Worm (Caenorhabditis elegans) whole organism, L4 larva: Measurements from ENCODE around the gene R166.3.

Source experiments
- F10B5.3 ChIP-seq: sonication (generic microtip); optimal IDR thresholded peaks from 2 replicates; lab custom pipeline; 2016; ENCODE audit warnings: mild to moderate bottlenecking, missing genetic modification characterization, missing compliant biosample characterization
- F26F4.8 ChIP-seq: fragments of 200-800 bp; sonication (Bioruptor generic); conservative IDR thresholded peaks from 2 replicates; pipeline ENCODE4 v1.3.6; 2022; ENCODE audit warnings: missing genetic modification characterization, missing compliant biosample characterization
- F37D6.2 ChIP-seq: sonication (generic microtip); optimal IDR thresholded peaks from 2 replicates; lab custom pipeline; 2016; ENCODE audit warnings: mild to moderate bottlenecking, missing genetic modification characterization, missing compliant biosample characterization
- Y5F2A.4 ChIP-seq: fragments of 200-800 bp; sonication (Bioruptor generic); optimal IDR thresholded peaks from 2 replicates; lab custom pipeline; 2018; ENCODE audit warnings: mild to moderate bottlenecking, missing genetic modification characterization, missing compliant biosample characterization
- Y75B8A.6 ChIP-seq: fragments of 200-800 bp; sonication (Bioruptor generic); IDR thresholded peaks from 2 replicates; pipeline ENCODE4 v1.3.6; 2022; ENCODE audit warnings: missing genetic modification reagents, missing genetic modification characterization, missing compliant biosample characterization
- ZK546.5 ChIP-seq, 2 experiments: sonication (generic microtip); optimal IDR thresholded peaks; 2 replicates each; lab custom pipeline; 2017; ENCODE audit warnings: missing biosample characterization in 2 of 2, missing genetic modification characterization in 2 of 2
- aha-1 ChIP-seq: fragments of 150-350 bp; peaks from one replicate; lab custom pipeline; 2014; ENCODE audit warnings: missing biosample characterization, missing genetic modification characterization
- aly-2 ChIP-seq: sonication (generic microtip); optimal IDR thresholded peaks from 2 replicates; lab custom pipeline; 2018; ENCODE audit warnings: missing biosample characterization, missing genetic modification characterization
- attf-4 ChIP-seq: sonication (generic microtip); optimal IDR thresholded peaks from 3 replicates; lab custom pipeline; 2017; ENCODE audit warnings: missing biosample characterization, missing genetic modification characterization
- ceh-20 ChIP-seq: fragments of 200-800 bp; sonication (Bioruptor generic); IDR thresholded peaks from 2 replicates; pipeline ENCODE4 v1.3.6; 2022; ENCODE audit warnings: missing genetic modification reagents, missing genetic modification characterization, missing compliant biosample characterization
- ceh-32 ChIP-seq: sonication (generic microtip); optimal IDR thresholded peaks from 2 replicates; lab custom pipeline; 2016; ENCODE audit warnings: mild to moderate bottlenecking, missing genetic modification characterization, missing compliant biosample characterization; ENCODE audit not compliant: poor library complexity
- ceh-62 ChIP-seq: sonication (generic microtip); optimal IDR thresholded peaks from 2 replicates; lab custom pipeline; 2017; ENCODE audit warnings: missing biosample characterization, missing genetic modification characterization
- ceh-82 ChIP-seq: sonication (generic microtip); optimal IDR thresholded peaks from 2 replicates; lab custom pipeline; 2017; ENCODE audit warnings: missing biosample characterization, missing genetic modification characterization
- daf-12 ChIP-seq: fragments of 150-350 bp; optimal IDR thresholded peaks from 2 replicates; lab custom pipeline; 2014; ENCODE audit warnings: missing biosample characterization, missing genetic modification reagents, missing genetic modification characterization
- daf-16 ChIP-seq, 3 experiments: sonication (generic microtip); optimal IDR thresholded peaks; 2 replicates each; lab custom pipeline; 2016 to 2017; ENCODE audit warnings: missing genetic modification characterization in 3 of 3, missing genetic modification reagents in 3 of 3, mild to moderate bottlenecking in 2 of 3, missing compliant biosample characterization in 2 of 3, missing biosample characterization in 1 of 3, moderate library complexity in 1 of 3
- dmd-6 ChIP-seq: fragments of 200-800 bp; sonication (Bioruptor generic); IDR thresholded peaks from 2 replicates; pipeline ENCODE4 v1.3.6; 2022; ENCODE audit warnings: missing genetic modification reagents, missing genetic modification characterization, missing compliant biosample characterization
- dmd-8 ChIP-seq: fragments of 200-800 bp; sonication (Bioruptor generic); IDR thresholded peaks from 2 replicates; pipeline ENCODE4 v1.3.6; 2022; ENCODE audit warnings: missing genetic modification characterization, missing compliant biosample characterization
- egl-27 ChIP-seq: sonication (generic microtip); optimal IDR thresholded peaks from 3 replicates; lab custom pipeline; 2017; ENCODE audit warnings: missing biosample characterization, missing genetic modification reagents, missing genetic modification characterization
- egl-43 ChIP-seq: fragments of 200-800 bp; sonication (Bioruptor generic); IDR thresholded peaks from 2 replicates; pipeline ENCODE4 v1.3.6; 2022; ENCODE audit warnings: missing genetic modification reagents, missing genetic modification characterization, missing compliant biosample characterization
- fos-1 ChIP-seq: fragments of 150-350 bp; optimal IDR thresholded peaks from 2 replicates; lab custom pipeline; 2014; ENCODE audit warnings: missing biosample characterization, missing genetic modification characterization
- gei-8 ChIP-seq: fragments of 200-800 bp; sonication (Bioruptor generic); optimal IDR thresholded peaks from 2 replicates; lab custom pipeline; 2018; ENCODE audit warnings: mild to moderate bottlenecking, missing genetic modification characterization, missing compliant biosample characterization
- hif-1 ChIP-seq, 2 experiments: sonication (generic microtip); optimal IDR thresholded peaks; 2 replicates each; lab custom pipeline; 2016 to 2017; ENCODE audit warnings: missing compliant biosample characterization in 2 of 2, missing genetic modification characterization in 2 of 2, missing genetic modification reagents in 2 of 2, missing genotype in 2 of 2, mild to moderate bottlenecking in 1 of 2
- hlh-11 ChIP-seq: fragments of 200-800 bp; sonication (Bioruptor generic); optimal IDR thresholded peaks from 2 replicates; lab custom pipeline; 2018; ENCODE audit warnings: mild to moderate bottlenecking, missing genetic modification characterization, missing compliant biosample characterization
- hmg-1.1 ChIP-seq: fragments of 200-800 bp; sonication (Bioruptor generic); IDR thresholded peaks from 2 replicates; pipeline ENCODE4 v1.3.6; 2022; ENCODE audit warnings: missing genetic modification reagents, missing genetic modification characterization, missing compliant biosample characterization
- jun-1 ChIP-seq: fragments of 150-350 bp; optimal IDR thresholded peaks from 2 replicates; lab custom pipeline; 2014; ENCODE audit warnings: missing biosample characterization, missing genetic modification reagents, missing genetic modification characterization
- lin-1 ChIP-seq: fragments of 200-800 bp; sonication (Bioruptor generic); IDR thresholded peaks from 2 replicates; pipeline ENCODE4 v1.3.6; 2022; ENCODE audit warnings: missing genetic modification reagents, missing genetic modification characterization, missing compliant biosample characterization
- lin-15B ChIP-seq: fragments of 150-350 bp; sonication (generic microtip); optimal IDR thresholded peaks from 3 replicates; lab custom pipeline; 2014; ENCODE audit warnings: missing biosample characterization, missing genetic modification characterization
- lin-29 ChIP-seq: fragments of 200-800 bp; sonication (Bioruptor generic); IDR thresholded peaks from 2 replicates; pipeline ENCODE4 v1.3.6; 2022; ENCODE audit warnings: missing genetic modification reagents, missing genetic modification characterization, missing compliant biosample characterization
- lin-38 ChIP-seq: fragments of 200-800 bp; sonication (Bioruptor generic); IDR thresholded peaks from 2 replicates; pipeline ENCODE4 v1.3.6; 2022; ENCODE audit warnings: missing genetic modification reagents, missing genetic modification characterization, missing compliant biosample characterization
- madf-9 ChIP-seq: fragments of 200-800 bp; sonication (Bioruptor generic); conservative IDR thresholded peaks from 2 replicates; pipeline ENCODE4 v1.3.6; 2022; ENCODE audit warnings: missing genetic modification reagents, missing genetic modification characterization, missing compliant biosample characterization
- mxl-3 ChIP-seq: fragments of 200-800 bp; sonication (Bioruptor generic); optimal IDR thresholded peaks from 2 replicates; lab custom pipeline; 2018; ENCODE audit warnings: mild to moderate bottlenecking, missing genetic modification characterization, missing compliant biosample characterization
- nhr-102 ChIP-seq: sonication (generic microtip); optimal IDR thresholded peaks from 2 replicates; lab custom pipeline; 2016; ENCODE audit warnings: mild to moderate bottlenecking, missing genetic modification characterization, moderate library complexity, missing compliant biosample characterization
- nhr-111 ChIP-seq: fragments of 200-800 bp; sonication (Bioruptor generic); optimal IDR thresholded peaks from 2 replicates; lab custom pipeline; 2018; ENCODE audit warnings: mild to moderate bottlenecking, missing genetic modification characterization, missing compliant biosample characterization
- nhr-41 ChIP-seq: fragments of 200-800 bp; sonication (Bioruptor generic); IDR thresholded peaks from 2 replicates; pipeline ENCODE4 v1.3.6; 2022; ENCODE audit warnings: missing genetic modification reagents, missing genetic modification characterization, missing compliant biosample characterization
- nhr-42 ChIP-seq: fragments of 200-800 bp; sonication (Bioruptor generic); IDR thresholded peaks from 2 replicates; pipeline ENCODE4 v1.3.6; 2022; ENCODE audit warnings: missing genetic modification characterization, missing compliant biosample characterization
- nhr-6 ChIP-seq: fragments of 150-350 bp; optimal IDR thresholded peaks from 2 replicates; lab custom pipeline; 2014; ENCODE audit warnings: missing biosample characterization, missing genetic modification characterization
- nhr-76 ChIP-seq: fragments of 150-350 bp; optimal IDR thresholded peaks from 2 replicates; lab custom pipeline; 2014; ENCODE audit warnings: missing biosample characterization, missing genetic modification characterization
- pha-4 ChIP-seq, 2 experiments: fragments of 150-350 bp in 1 of 2; fragments of 200-800 bp in 1 of 2; sonication (Bioruptor generic) in 1 of 2; IDR thresholded peaks in 1 of 2; optimal IDR thresholded peaks in 1 of 2; 2 replicates each; pipeline versions ENCODE4 v1.3.6 to Lab custom; 2014 to 2022; ENCODE audit warnings: missing genetic modification characterization in 2 of 2, missing genetic modification reagents in 2 of 2, missing biosample characterization in 1 of 2, missing compliant biosample characterization in 1 of 2
- pqm-1 ChIP-seq: sonication (generic microtip); optimal IDR thresholded peaks from 2 replicates; lab custom pipeline; 2017; ENCODE audit warnings: missing biosample characterization, missing genetic modification characterization
- rbr-2 ChIP-seq: sonication (generic microtip); optimal IDR thresholded peaks from 2 replicates; lab custom pipeline; 2016; ENCODE audit warnings: missing genotype, missing genetic modification characterization, missing compliant biosample characterization
- saeg-2 ChIP-seq: fragments of 200-800 bp; sonication (Bioruptor generic); IDR thresholded peaks from 2 replicates; pipeline ENCODE4 v1.3.6; 2022; ENCODE audit warnings: missing genetic modification reagents, missing genetic modification characterization, missing compliant biosample characterization
- snpc-1.2 ChIP-seq: fragments of 200-800 bp; sonication (Bioruptor generic); IDR thresholded peaks from 2 replicates; pipeline ENCODE4 v1.3.6; 2022; ENCODE audit warnings: missing genetic modification reagents, missing genetic modification characterization, missing compliant biosample characterization
- spr-1 ChIP-seq: sonication (generic microtip); optimal IDR thresholded peaks from 2 replicates; lab custom pipeline; 2016; ENCODE audit warnings: mild to moderate bottlenecking, missing genetic modification characterization, missing compliant biosample characterization
- spr-3 ChIP-seq: fragments of 200-800 bp; sonication (Bioruptor generic); optimal IDR thresholded peaks from 2 replicates; lab custom pipeline; 2018; ENCODE audit warnings: mild to moderate bottlenecking, missing genetic modification characterization, missing compliant biosample characterization
- tag-97 ChIP-seq: fragments of 200-800 bp; sonication (Bioruptor generic); IDR thresholded peaks from 2 replicates; pipeline ENCODE4 v1.3.6; 2022; ENCODE audit warnings: missing genetic modification characterization, missing compliant biosample characterization
- tra-1 ChIP-seq: fragments of 200-800 bp; sonication (Bioruptor generic); IDR thresholded peaks from 2 replicates; pipeline ENCODE4 v1.3.6; 2022; ENCODE audit warnings: missing genetic modification reagents, missing genetic modification characterization, missing compliant biosample characterization
- unc-130 ChIP-seq: sonication (generic microtip); optimal IDR thresholded peaks from 2 replicates; lab custom pipeline; 2016; ENCODE audit warnings: missing genetic modification reagents, missing genetic modification characterization, missing compliant biosample characterization
- zfp-3 ChIP-seq: fragments of 200-800 bp; sonication (Bioruptor generic); conservative IDR thresholded peaks from 2 replicates; pipeline ENCODE4 v1.3.6; 2022; ENCODE audit warnings: missing genetic modification reagents, missing genetic modification characterization, missing compliant biosample characterization
- zip-11 ChIP-seq: fragments of 200-800 bp; sonication (Bioruptor generic); IDR thresholded peaks from 2 replicates; pipeline ENCODE4 v1.3.6; 2022; ENCODE audit warnings: missing genetic modification characterization, missing compliant biosample characterization
- ztf-7 ChIP-seq: fragments of 150-350 bp; optimal IDR thresholded peaks from 2 replicates; lab custom pipeline; 2014; ENCODE audit warnings: missing biosample characterization, missing genetic modification characterization

Gene R166.3

ce11 chrII:10555484-10556075 is 16.4 kb upstream of the R166.3 start (continued):
- TF ChIP-seq nhr-111 (GFP tag; lab: Kevin White, UChicago) (peak; percentile 15), F26F4.8 (GFP tag; lab: Robert Waterston, UW) (no peak), nhr-41 (peak; percentile 52; the same call in 1 of the 2 replicates), spr-1 (tag; lab: Kevin White, UChicago) (peak; percentile 35), Y75B8A.6 (no peak), fos-1 (tag; lab: Kevin White, UChicago) (no peak), aly-2 (no peak), nhr-42 (GFP tag; lab: Robert Waterston, UW) (no peak), nhr-76 (tag; lab: Kevin White, UChicago) (no peak), dmd-6 (peak; percentile 85), F10B5.3 (tag; lab: Kevin White, UChicago) (no peak), tra-1 (peak; percentile 56), ZK546.5 (tag; optimal IDR thresholded peaks at IDR 0.05; lab: Kevin White, UChicago) (no peak), pqm-1 (tag; lab: Kevin White, UChicago) (peak; percentile 5), nhr-6 (tag; lab: Kevin White, UChicago) (no peak), aha-1 (tag; lab: Kevin White, UChicago) (peak; percentile 94), mxl-3 (GFP tag; lab: Kevin White, UChicago) (peak; percentile 25), zfp-3 (GFP tag; lab: Robert Waterston, UW) (peak; percentile 31), hlh-11 (tag; lab: Kevin White, UChicago) (peak; percentile 85), Y5F2A.4 (GFP tag; lab: Kevin White, UChicago) (no peak), lin-29 (GFP tag; lab: Robert Waterston, UW) (no peak; the same call in 1 of the 2 replicates), dmd-8 (GFP tag; lab: Robert Waterston, UW) (no peak), pha-4 (GFP tag; IDR thresholded peaks at IDR 0.05; lab: Robert Waterston, UW) (no peak), pha-4 (tag; optimal IDR thresholded peaks at IDR 0.05; lab: Kevin White, UChicago) (no peak), spr-3 (no peak), daf-12 (tag; lab: Kevin White, UChicago) (no peak), ztf-7 (tag; lab: Kevin White, UChicago) (peak; percentile 9), snpc-1.2 (GFP tag; lab: Robert Waterston, UW) (no peak), hmg-1.1 (GFP tag; lab: Robert Waterston, UW) (peak; percentile 57; the same call in 1 of the 2 replicates), jun-1 (tag; lab: Kevin White, UChicago) (no peak), F37D6.2 (tag; lab: Kevin White, UChicago) (no peak), egl-27 (tag; lab: Kevin White, UChicago) (no peak), daf-16 (GFP tag; optimal IDR thresholded peaks at IDR 0.05; lab: Kevin White, UChicago) (peak in 1 of 2 experiments; percentile 26), daf-16 (tag; optimal IDR thresholded peaks at IDR 0.05; lab: Kevin White, UChicago) (peak; percentile 26), saeg-2 (GFP tag; lab: Robert Waterston, UW) (peak; percentile 70), ceh-20 (GFP tag; lab: Robert Waterston, UW) (peak; percentile 14; the same call in 1 of the 2 replicates), lin-38 (GFP tag; lab: Robert Waterston, UW) (peak; percentile 48), ceh-62 (tag; lab: Kevin White, UChicago) (no peak), unc-130 (GFP tag; lab: Kevin White, UChicago) (no peak), ceh-32 (tag; lab: Kevin White, UChicago) (no peak), attf-4 (tag; lab: Kevin White, UChicago) (no peak), gei-8 (GFP tag; lab: Kevin White, UChicago) (no peak), lin-15B (no peak), hif-1 (tag; optimal IDR thresholded peaks at IDR 0.05; lab: Kevin White, UChicago) (peak in 1 of 2 experiments; percentile 49), zip-11 (GFP tag; lab: Robert Waterston, UW) (no peak), ceh-82 (tag; lab: Kevin White, UChicago) (no peak), egl-43 (peak; percentile 3; the same call in 1 of the 2 replicates), madf-9 (0 out of 2 replicates have a peak, but pooled peaks have one; percentile 12), rbr-2 (tag; lab: Kevin White, UChicago) (no peak), lin-1 (peak; percentile 7; the same call in 1 of the 2 replicates), tag-97 (GFP tag; lab: Robert Waterston, UW) (no peak), nhr-102 (tag; lab: Kevin White, UChicago) (peak; percentile 40)
